Fruit fly (Drosophila melanogaster) whole organism, prepupa: ENCODE results near the gene CG9302.

Experiments used
- Blimp-1 ChIP-seq: fragments of 200-800 bp; sonication (Bioruptor generic); optimal IDR thresholded peaks from 3 replicates; lab custom pipeline; 2017; ENCODE audit warnings: missing biosample characterization, missing genetic modification characterization, mild to moderate bottlenecking, moderate library complexity, missing genetic modification reagents
- CG10669 ChIP-seq: fragments of 200-800 bp; sonication (Bioruptor generic); optimal IDR thresholded peaks from 3 replicates; lab custom pipeline; 2018; ENCODE audit warnings: missing biosample characterization, mild to moderate bottlenecking, missing genetic modification characterization, moderate library complexity
- CG11294 ChIP-seq: fragments of 200-800 bp; sonication (Bioruptor generic); IDR thresholded peaks from 2 replicates; pipeline ENCODE4 v1.3.6; 2022; ENCODE audit warnings: missing biosample characterization, missing genetic modification characterization
- CG11762 ChIP-seq: fragments of 200-800 bp; sonication (Bioruptor generic); optimal IDR thresholded peaks from 3 replicates; lab custom pipeline; 2016; ENCODE audit warnings: missing biosample characterization, missing genetic modification characterization; ENCODE audit not compliant: insufficient read depth
- CG11902 ChIP-seq: fragments of 200-800 bp; sonication (Bioruptor generic); optimal IDR thresholded peaks from 3 replicates; lab custom pipeline; 2016; ENCODE audit warnings: missing biosample characterization, missing genetic modification characterization
- CG15336 ChIP-seq: fragments of 200-800 bp; sonication (Bioruptor generic); IDR thresholded peaks from 2 replicates; pipeline ENCODE4 v1.3.6; 2022; ENCODE audit warnings: missing biosample characterization, missing genetic modification characterization
- CG1621 ChIP-seq: fragments of 200-800 bp; sonication (Bioruptor generic); optimal IDR thresholded peaks from 3 replicates; lab custom pipeline; 2018; ENCODE audit warnings: missing biosample characterization, mild to moderate bottlenecking, missing genetic modification characterization
- CG16779 ChIP-seq: fragments of 200-800 bp; sonication (Bioruptor generic); optimal IDR thresholded peaks from 3 replicates; lab custom pipeline; 2017; ENCODE audit warnings: missing biosample characterization, mild to moderate bottlenecking, missing genetic modification characterization
- CG3032 ChIP-seq: fragments of 200-800 bp; optimal IDR thresholded peaks from 2 replicates; lab custom pipeline; 2019; ENCODE audit warnings: missing biosample characterization, mild to moderate bottlenecking, missing genetic modification characterization, moderate library complexity
- CG31627 ChIP-seq: fragments of 200-800 bp; sonication (Bioruptor generic); optimal IDR thresholded peaks from 3 replicates; lab custom pipeline; 2016; ENCODE audit warnings: missing biosample characterization, missing genetic modification characterization
- CG32006 ChIP-seq: fragments of 200-800 bp; sonication (Bioruptor generic); optimal IDR thresholded peaks from 3 replicates; lab custom pipeline; 2017; ENCODE audit warnings: missing biosample characterization, mild to moderate bottlenecking, missing genetic modification characterization
- CG34406 ChIP-seq: fragments of 200-800 bp; sonication (Bioruptor generic); optimal IDR thresholded peaks from 3 replicates; lab custom pipeline; 2016; ENCODE audit warnings: missing biosample characterization, missing genetic modification characterization
- CG3919 ChIP-seq: fragments of 200-800 bp; sonication (Bioruptor generic); optimal IDR thresholded peaks from 3 replicates; lab custom pipeline; 2016; ENCODE audit warnings: missing biosample characterization, missing genetic modification characterization
- CG4318 ChIP-seq: fragments of 200-800 bp; sonication (Bioruptor generic); optimal IDR thresholded peaks from 3 replicates; lab custom pipeline; 2017; ENCODE audit warnings: missing biosample characterization, mild to moderate bottlenecking, missing genetic modification characterization
- CG6276 ChIP-seq: fragments of 200-800 bp; sonication (Bioruptor generic); optimal IDR thresholded peaks from 2 replicates; lab custom pipeline; 2017; ENCODE audit warnings: missing biosample characterization, mild to moderate bottlenecking, missing genetic modification characterization
- CG6792 ChIP-seq: fragments of 200-800 bp; sonication (Bioruptor generic); optimal IDR thresholded peaks from 3 replicates; lab custom pipeline; 2016; ENCODE audit warnings: missing biosample characterization, missing genetic modification characterization
- CG6854 ChIP-seq: fragments of 200-800 bp; sonication (Bioruptor generic); optimal IDR thresholded peaks from 2 replicates; lab custom pipeline; 2017; ENCODE audit warnings: missing biosample characterization, mild to moderate bottlenecking, missing genetic modification characterization
- CG7368 ChIP-seq: fragments of 200-800 bp; sonication (Bioruptor generic); optimal IDR thresholded peaks from 3 replicates; lab custom pipeline; 2016; ENCODE audit warnings: missing biosample characterization, missing genetic modification characterization
- CG8119 ChIP-seq: fragments of 200-800 bp; sonication (Bioruptor generic); IDR thresholded peaks from 3 replicates; pipeline ENCODE4 v1.3.6; 2022; ENCODE audit warnings: missing biosample characterization, missing genetic modification characterization
- CG8319 ChIP-seq: fragments of 200-800 bp; sonication (Bioruptor generic); optimal IDR thresholded peaks from 3 replicates; lab custom pipeline; 2016; ENCODE audit warnings: missing biosample characterization, missing genetic modification characterization
- CG8632 ChIP-seq: fragments of 200-800 bp; sonication (Bioruptor generic); optimal IDR thresholded peaks from 3 replicates; lab custom pipeline; 2016; ENCODE audit warnings: missing biosample characterization, missing genetic modification characterization
- Eip75B ChIP-seq: fragments of 200-800 bp; sonication (Bioruptor generic); optimal IDR thresholded peaks from 3 replicates; lab custom pipeline; 2016; ENCODE audit warnings: missing biosample characterization, missing genetic modification characterization
- Ets21C ChIP-seq: fragments of 200-800 bp; sonication (Bioruptor generic); optimal IDR thresholded peaks from 3 replicates; lab custom pipeline; 2016; ENCODE audit warnings: missing biosample characterization, missing genetic modification characterization
- Ets96B ChIP-seq: fragments of 200-800 bp; optimal IDR thresholded peaks from 2 replicates; lab custom pipeline; 2019; ENCODE audit warnings: missing biosample characterization, mild to moderate bottlenecking, missing genetic modification characterization, moderate library complexity
- Gug ChIP-seq: fragments of 200-800 bp; sonication (Bioruptor generic); IDR thresholded peaks from 2 replicates; pipeline ENCODE4 v1.3.6; 2022; ENCODE audit warnings: missing biosample characterization, missing genetic modification characterization
- Hr38 ChIP-seq: sonication (Bioruptor generic); optimal IDR thresholded peaks from 2 replicates; lab custom pipeline; 2016; ENCODE audit warnings: missing biosample characterization, missing genetic modification characterization
- Hr39 ChIP-seq: fragments of 200-800 bp; sonication (Bioruptor generic); optimal IDR thresholded peaks from 2 replicates; lab custom pipeline; 2016; ENCODE audit warnings: missing biosample characterization, missing genetic modification characterization
- Hr4 ChIP-seq: fragments of 200-800 bp; sonication (Bioruptor generic); optimal IDR thresholded peaks from 3 replicates; lab custom pipeline; 2016; ENCODE audit warnings: missing biosample characterization, missing genetic modification characterization
- Lpt ChIP-seq: fragments of 200-800 bp; sonication (Bioruptor generic); optimal IDR thresholded peaks from 3 replicates; lab custom pipeline; 2016; ENCODE audit warnings: missing biosample characterization, missing genetic modification characterization
- Met ChIP-seq: fragments of 200-800 bp; sonication (Bioruptor generic); optimal IDR thresholded peaks from 3 replicates; lab custom pipeline; 2016; ENCODE audit warnings: missing biosample characterization, missing genetic modification characterization
- Smox ChIP-seq: fragments of 200-800 bp; sonication (Bioruptor generic); optimal IDR thresholded peaks from 3 replicates; lab custom pipeline; 2016; ENCODE audit warnings: missing biosample characterization, missing genetic modification characterization
- Sox14 ChIP-seq: fragments of 200-800 bp; sonication (Bioruptor generic); optimal IDR thresholded peaks from 3 replicates; lab custom pipeline; 2016; ENCODE audit warnings: missing biosample characterization, missing genetic modification characterization
- Sox15 ChIP-seq: fragments of 200-800 bp; sonication (Bioruptor generic); optimal IDR thresholded peaks from 3 replicates; lab custom pipeline; 2016; ENCODE audit warnings: missing biosample characterization, missing genetic modification characterization
- achi ChIP-seq: fragments of 200-800 bp; sonication (Bioruptor generic); optimal IDR thresholded peaks from 3 replicates; lab custom pipeline; 2016; ENCODE audit warnings: missing biosample characterization, missing genetic modification characterization
- acj6 ChIP-seq: fragments of 200-800 bp; sonication (Bioruptor generic); optimal IDR thresholded peaks from 3 replicates; lab custom pipeline; 2016; ENCODE audit warnings: missing biosample characterization, missing genetic modification characterization
- cyc ChIP-seq: fragments of 200-800 bp; sonication (Bioruptor generic); optimal IDR thresholded peaks from 3 replicates; lab custom pipeline; 2016; ENCODE audit warnings: missing biosample characterization, missing genetic modification characterization
- dac ChIP-seq: fragments of 200-800 bp; sonication (Bioruptor generic); optimal IDR thresholded peaks from 2 replicates; lab custom pipeline; 2017; ENCODE audit warnings: missing biosample characterization, mild to moderate bottlenecking, missing genetic modification characterization
- dsx ChIP-seq: fragments of 200-800 bp; optimal IDR thresholded peaks from 3 replicates; lab custom pipeline; 2019; ENCODE audit warnings: missing biosample characterization, mild to moderate bottlenecking, missing genetic modification characterization, moderate library complexity; ENCODE audit not compliant: poor library complexity, severe bottlenecking
- eg ChIP-seq: fragments of 200-800 bp; sonication (Bioruptor generic); IDR thresholded peaks from 3 replicates; pipeline ENCODE4 v1.3.6; 2022; ENCODE audit warnings: missing biosample characterization, missing genetic modification characterization
- fkh ChIP-seq: fragments of 200-800 bp; sonication (Bioruptor generic); optimal IDR thresholded peaks from 3 replicates; lab custom pipeline; 2017; ENCODE audit warnings: missing biosample characterization, mild to moderate bottlenecking, missing genetic modification characterization, moderate library complexity
- lz ChIP-seq: fragments of 200-800 bp; sonication (Bioruptor generic); optimal IDR thresholded peaks from 3 replicates; lab custom pipeline; 2016; ENCODE audit warnings: missing biosample characterization, missing genetic modification characterization
- pdm3 ChIP-seq: fragments of 200-800 bp; sonication (Bioruptor generic); optimal IDR thresholded peaks from 3 replicates; lab custom pipeline; 2016; ENCODE audit warnings: missing biosample characterization, missing genetic modification characterization
- salr ChIP-seq, 2 experiments: fragments of 200-800 bp; sonication (Bioruptor generic); optimal IDR thresholded peaks; 3 replicates each; lab custom pipeline; 2016 to 2018; ENCODE audit warnings: missing biosample characterization in 2 of 2, missing genetic modification characterization in 2 of 2, mild to moderate bottlenecking in 1 of 2
- spab ChIP-seq: fragments of 200-800 bp; sonication (Bioruptor generic); optimal IDR thresholded peaks from 2 replicates; lab custom pipeline; 2017; ENCODE audit warnings: missing biosample characterization, mild to moderate bottlenecking, missing genetic modification characterization, missing genetic modification reagents
- ss ChIP-seq, 2 experiments: fragments of 200-800 bp; sonication (Bioruptor generic); optimal IDR thresholded peaks; 2 replicates in 1 of 2; 3 replicates in 1 of 2; lab custom pipeline; 2017 to 2018; ENCODE audit warnings: mild to moderate bottlenecking in 2 of 2, missing biosample characterization in 2 of 2, missing genetic modification characterization in 2 of 2, moderate library complexity in 1 of 2
- svp ChIP-seq: fragments of 200-800 bp; sonication (Bioruptor generic); peaks from one replicate; lab custom pipeline; 2016; ENCODE audit warnings: missing biosample characterization, missing genetic modification characterization
- topi ChIP-seq: fragments of 200-800 bp; sonication (Bioruptor generic); optimal IDR thresholded peaks from 3 replicates; lab custom pipeline; 2016; ENCODE audit warnings: missing biosample characterization, missing genetic modification characterization

Gene CG9302

DNA sequence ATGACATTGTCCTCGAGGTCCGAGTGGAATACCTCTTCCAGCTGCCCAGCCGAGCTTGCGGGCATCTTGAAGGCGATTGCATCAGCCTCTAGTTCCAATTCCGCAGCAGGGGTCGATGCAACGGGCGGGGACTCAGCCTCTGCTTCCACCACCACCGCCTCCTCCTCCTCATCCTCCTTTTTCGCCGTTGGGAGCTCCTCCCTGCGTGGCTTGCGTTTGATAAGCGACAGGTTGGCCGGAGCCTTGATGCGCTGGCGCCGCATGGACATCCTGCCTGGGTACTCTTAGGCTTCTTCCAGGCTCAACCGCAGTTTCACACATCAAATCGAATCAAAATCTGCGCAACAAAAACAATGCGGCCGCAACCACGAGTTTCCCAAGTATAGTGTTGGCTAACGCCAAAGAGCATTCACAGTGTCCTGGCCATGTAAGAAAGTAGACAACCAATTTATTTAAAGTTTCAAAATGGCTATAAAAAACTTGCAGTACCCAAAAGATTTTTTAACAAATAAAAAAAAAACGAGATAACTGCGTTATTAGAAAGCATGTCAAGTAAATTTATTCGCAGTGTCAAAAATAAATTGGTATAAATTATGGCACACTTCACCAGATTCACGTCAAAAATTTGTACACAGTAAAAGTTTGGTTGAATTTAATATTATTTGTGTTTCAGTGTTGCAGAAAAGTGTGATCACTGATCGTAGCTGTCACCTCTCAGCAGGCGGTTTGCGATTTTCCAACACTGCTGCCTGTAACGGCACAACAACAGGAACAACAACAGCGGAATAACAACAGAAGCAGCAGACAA lies 4.7 kb downstream of the CG9302 start, which contains the start of the genes Bdp1 and CG6565 (continued):
- TF ChIP-seq CG11294 (GFP tag; lab: Robert Waterston, UW) (peak; percentile 93), CG11902 (GFP tag; lab: Kevin White, UChicago) (peak; percentile 99), Met (peak; percentile 97), CG6276 (GFP tag; lab: Kevin White, UChicago) (no peak), pdm3 (GFP tag; lab: Kevin White, UChicago) (peak; percentile 98), CG8632 (GFP tag; lab: Kevin White, UChicago) (peak; percentile 94), Hr4 (GFP tag; lab: Kevin White, UChicago) (peak; percentile 98), Ets96B (peak; percentile 92), CG4318 (GFP tag; lab: Kevin White, UChicago) (peak; percentile 99), Hr38 (GFP tag; lab: Kevin White, UChicago) (peak; percentile 92)

DNA sequence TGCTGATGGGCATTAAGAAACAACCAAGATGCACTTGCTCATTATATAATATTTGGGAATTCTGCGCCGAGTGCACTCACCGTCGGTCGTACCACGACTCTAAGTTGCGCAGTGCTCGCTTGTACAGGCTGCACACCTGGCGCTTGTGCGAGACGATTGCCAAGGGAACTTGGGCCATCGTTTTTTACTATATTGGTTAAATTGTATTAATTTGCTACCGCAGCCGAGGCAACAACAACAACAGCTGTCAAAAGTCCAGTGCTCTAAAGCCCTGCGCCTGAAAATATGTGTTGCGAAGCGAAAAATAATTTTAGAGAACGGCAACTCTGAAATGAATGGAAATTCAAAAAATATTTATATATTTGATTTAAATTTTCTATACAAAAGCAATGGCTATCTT lies 7.6 kb downstream of the CG9302 start, which contains the start of gene ND-B22:
Gene ND-B22 (minus strand): TSS at position 349 of the 400 bp plus-strand sequence.
- TF ChIP-seq CG3919, result peak; percentile 18
- TF ChIP-seq achi (GFP tag; lab: Kevin White, UChicago), result peak; percentile 99
- TF ChIP-seq CG8632 (GFP tag; lab: Kevin White, UChicago), result no peak
- TF ChIP-seq CG31627 (GFP tag; lab: Kevin White, UChicago), result peak; percentile 45
- TF ChIP-seq CG1621 (tag; lab: Kevin White, UChicago), result no peak
- no peak for TF ChIP-seq CG11294 (GFP tag; lab: Robert Waterston, UW)
- TF ChIP-seq dac (GFP tag; lab: Kevin White, UChicago), result no peak
- no peak for TF ChIP-seq CG10669
- no peak for TF ChIP-seq CG11762 (GFP tag; lab: Kevin White, UChicago)
- TF ChIP-seq Sox14, result peak; percentile 52
- TF ChIP-seq CG15336 (GFP tag; lab: Robert Waterston, UW), result no peak
- TF ChIP-seq CG6276 (GFP tag; lab: Kevin White, UChicago), result no peak
- no peak for TF ChIP-seq CG6854 (GFP tag; lab: Kevin White, UChicago)
- peak; percentile 25 for TF ChIP-seq CG3032 (tag; lab: Kevin White, UChicago)
- TF ChIP-seq Gug (GFP tag; lab: Robert Waterston, UW), result no peak
- TF ChIP-seq lz (GFP tag; lab: Kevin White, UChicago), result peak; percentile 35
- no peak for TF ChIP-seq Hr38 (GFP tag; lab: Kevin White, UChicago)
- no peak for TF ChIP-seq Sox15 (GFP tag; lab: Kevin White, UChicago)
- TF ChIP-seq acj6 (GFP tag; lab: Kevin White, UChicago), result no peak
- TF ChIP-seq topi (GFP tag; lab: Kevin White, UChicago), result peak; percentile 51
- TF ChIP-seq ss (GFP tag; optimal IDR thresholded peaks at IDR 0.05; lab: Kevin White, UChicago), result peak in 1 of 2 experiments; percentile 9
- no peak for TF ChIP-seq CG16779 (tag; lab: Kevin White, UChicago)
- no peak for TF ChIP-seq CG6792
- peak; percentile 44 for TF ChIP-seq svp (GFP tag; lab: Kevin White, UChicago)
- no peak for TF ChIP-seq salr (GFP tag; optimal IDR thresholded peaks at IDR 0.05; lab: Kevin White, UChicago)
- TF ChIP-seq pdm3 (GFP tag; lab: Kevin White, UChicago), result peak; percentile 31
- TF ChIP-seq Smox (GFP tag; lab: Kevin White, UChicago), result peak; percentile 24
- peak; percentile 77 for TF ChIP-seq dsx (GFP tag; lab: Kevin White, UChicago)
- no peak for TF ChIP-seq Lpt
- TF ChIP-seq eg (GFP tag; lab: Robert Waterston, UW), result no peak
- no peak for TF ChIP-seq CG32006 (GFP tag; lab: Kevin White, UChicago)
- TF ChIP-seq CG34406 (GFP tag; lab: Kevin White, UChicago), result no peak
- TF ChIP-seq CG8319 (GFP tag; lab: Kevin White, UChicago), result no peak
- TF ChIP-seq CG4318 (GFP tag; lab: Kevin White, UChicago), result no peak
- TF ChIP-seq Blimp-1 (GFP tag; lab: Kevin White, UChicago), result no peak
- TF ChIP-seq spab (GFP tag; lab: Kevin White, UChicago), result no peak
- TF ChIP-seq Ets21C, result peak; percentile 15
- TF ChIP-seq Hr4 (GFP tag; lab: Kevin White, UChicago), result peak; percentile 0
- TF ChIP-seq Ets96B, result no peak
- TF ChIP-seq CG7368 (GFP tag; lab: Kevin White, UChicago), result no peak
- TF ChIP-seq cyc, result peak; percentile 49
- TF ChIP-seq Hr39 (GFP tag; lab: Kevin White, UChicago), result peak; percentile 18
- no peak for TF ChIP-seq fkh
- TF ChIP-seq Eip75B (GFP tag; lab: Kevin White, UChicago), result peak; percentile 25
- TF ChIP-seq Met, result peak; percentile 54
- TF ChIP-seq CG8119 (GFP tag; lab: Robert Waterston, UW), result no peak
